Worm (Caenorhabditis elegans): ENCODE results near the gene K11D12.14.

DNA sequence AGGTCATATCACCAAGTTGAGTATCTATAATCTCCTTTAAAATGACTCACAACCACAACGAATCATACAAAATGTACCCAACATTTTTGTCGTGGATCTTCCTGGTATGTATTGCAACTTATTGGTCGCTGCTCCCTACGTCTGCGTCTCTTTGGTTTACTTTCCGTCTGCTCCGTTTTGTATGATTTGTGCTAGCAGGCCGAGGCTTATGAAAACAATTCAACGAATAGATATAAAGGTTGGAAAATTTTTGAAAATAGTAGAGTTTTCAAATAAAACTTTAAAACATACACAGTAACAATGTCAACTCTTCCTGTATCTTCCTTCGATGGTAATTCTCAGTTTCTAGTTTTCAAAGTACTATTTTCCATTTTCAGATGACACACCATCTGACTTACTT, 48.0 kb upstream of the K11D12.14 start, which contains the start of gene srr-8:
- TF ChIP-seq him-1 (tag; optimal IDR thresholded peaks at IDR 0.05) (no peak), dao-5 (tag; optimal IDR thresholded peaks at IDR 0.05) (no peak), W03F9.2 (tag; optimal IDR thresholded peaks at IDR 0.05) (no peak)

All from whole organism, L4/young adult.